Worm (Caenorhabditis elegans): ENCODE results near the gene W03C9.8.

- TF ChIP-seq blmp-1 (tag; optimal IDR thresholded peaks at IDR 0.05) (no peak), ceh-82 (tag; optimal IDR thresholded peaks at IDR 0.05) (no peak), nhr-28 (tag; optimal IDR thresholded peaks at IDR 0.05) (no peak)
Observed at ce11 chrII:11978478-11978877, 29.9 kb downstream of the W03C9.8 start.

Data from whole organism, L1 larva.